Worm (Caenorhabditis elegans) whole organism, L1 larva: ENCODE results near the gene C45B11.6.

Experiments used
- C04F5.9 ChIP-seq: sonication (generic microtip); optimal IDR thresholded peaks from 2 replicates; lab custom pipeline; 2016; ENCODE audit warnings: missing genetic modification characterization, missing compliant biosample characterization
- C16A3.4 ChIP-seq: fragments of 150-350 bp; optimal IDR thresholded peaks from 2 replicates; lab custom pipeline; 2014; ENCODE audit warnings: missing biosample characterization, missing genetic modification characterization
- C34B4.2 ChIP-seq: sonication (generic microtip); optimal IDR thresholded peaks from 2 replicates; lab custom pipeline; 2017; ENCODE audit warnings: mild to moderate bottlenecking, missing genetic modification characterization, missing compliant biosample characterization
- F16B12.6 ChIP-seq: fragments of 150-350 bp; optimal IDR thresholded peaks from 2 replicates; lab custom pipeline; 2014; ENCODE audit warnings: missing biosample characterization, missing genetic modification characterization
- ama-1 ChIP-seq: fragments of 150-350 bp; optimal IDR thresholded peaks from 2 replicates; lab custom pipeline; 2014
- blmp-1 ChIP-seq: fragments of 150-350 bp; optimal IDR thresholded peaks from 2 replicates; lab custom pipeline; 2014; ENCODE audit warnings: missing biosample characterization, missing genetic modification characterization
- ceh-88 ChIP-seq: fragments of 200-800 bp; sonication (Bioruptor generic); IDR thresholded peaks from 2 replicates; pipeline ENCODE4 v1.3.6; 2022; ENCODE audit warnings: missing genetic modification characterization, missing compliant biosample characterization
- dpl-1 ChIP-seq, 3 experiments: fragments of 150-350 bp in 2 of 3; sonication (generic microtip) in 1 of 3; optimal IDR thresholded peaks; 2 replicates each; lab custom pipeline; 2014 to 2017; ENCODE audit warnings: missing biosample characterization in 3 of 3, missing genetic modification characterization in 3 of 3, missing genetic modification reagents in 3 of 3
- dsc-1 ChIP-seq: sonication (generic microtip); optimal IDR thresholded peaks from 2 replicates; lab custom pipeline; 2016; ENCODE audit warnings: mild to moderate bottlenecking, missing genetic modification characterization, missing compliant biosample characterization
- efl-1 ChIP-seq, 4 experiments: fragments of 150-350 bp; optimal IDR thresholded peaks in 3 of 4; peaks in 1 of 4; 1 replicate in 1 of 4; 2 replicates in 3 of 4; lab custom pipeline; 2014; ENCODE audit warnings: missing biosample characterization in 2 of 4, missing genetic modification characterization in 2 of 4, missing genetic modification reagents in 2 of 4
- egl-13 ChIP-seq: sonication (generic microtip); optimal IDR thresholded peaks from 2 replicates; lab custom pipeline; 2016; ENCODE audit warnings: missing genotype, missing genetic modification reagents, missing genetic modification characterization, missing compliant biosample characterization
- egl-27 ChIP-seq, 2 experiments: fragments of 150-350 bp in 1 of 2; sonication (generic microtip); optimal IDR thresholded peaks; 3 replicates each; lab custom pipeline; 2017 to 2018; ENCODE audit warnings: missing biosample characterization in 2 of 2, missing genetic modification characterization in 2 of 2, missing genetic modification reagents in 2 of 2
- elt-2 ChIP-seq: sonication (generic microtip); optimal IDR thresholded peaks from 2 replicates; lab custom pipeline; 2016; ENCODE audit warnings: missing genetic modification characterization, mild to moderate bottlenecking, inconsistent platforms, missing compliant biosample characterization, missing genetic modification reagents
- elt-3 ChIP-seq, 6 experiments: fragments of 150-350 bp in 1 of 6; sonication (generic microtip); optimal IDR thresholded peaks; 2 replicates each; lab custom pipeline; 2017 to 2018; ENCODE audit warnings: missing biosample characterization in 6 of 6, missing genetic modification characterization in 6 of 6, inconsistent platforms in 1 of 6
- fkh-10 ChIP-seq: sonication (generic microtip); optimal IDR thresholded peaks from 2 replicates; lab custom pipeline; 2017; ENCODE audit warnings: missing biosample characterization, missing genetic modification reagents, missing genetic modification characterization
- fkh-8 ChIP-seq: sonication (generic microtip); optimal IDR thresholded peaks from 2 replicates; lab custom pipeline; 2016; ENCODE audit warnings: mild to moderate bottlenecking, missing genetic modification characterization, missing compliant biosample characterization
- hpl-2 ChIP-seq: fragments of 150-350 bp; optimal IDR thresholded peaks from 2 replicates; lab custom pipeline; 2014; ENCODE audit warnings: missing biosample characterization, missing genetic modification reagents, missing genetic modification characterization
- isw-1 ChIP-seq: fragments of 200-800 bp; sonication (Bioruptor generic); IDR thresholded peaks from 2 replicates; pipeline ENCODE4 v1.3.6; 2022; ENCODE audit warnings: missing genetic modification characterization, missing compliant biosample characterization
- jun-1 ChIP-seq: fragments of 150-350 bp; optimal IDR thresholded peaks from 2 replicates; lab custom pipeline; 2014; ENCODE audit warnings: missing biosample characterization, missing genetic modification reagents, missing genetic modification characterization
- lin-14 ChIP-seq: fragments of 200-800 bp; sonication (Bioruptor generic); optimal IDR thresholded peaks from 2 replicates; lab custom pipeline; 2018; ENCODE audit warnings: mild to moderate bottlenecking, missing genetic modification characterization, moderate library complexity, missing compliant biosample characterization
- lin-35 ChIP-seq, 2 experiments: fragments of 150-350 bp; optimal IDR thresholded peaks; 2 replicates each; lab custom pipeline; 2014; ENCODE audit warnings: missing biosample characterization in 2 of 2, missing genetic modification characterization in 2 of 2, missing genetic modification reagents in 2 of 2
- mef-2 ChIP-seq: fragments of 150-350 bp; optimal IDR thresholded peaks from 2 replicates; lab custom pipeline; 2014; ENCODE audit warnings: missing biosample characterization, missing genetic modification characterization
- mep-1 ChIP-seq: fragments of 150-350 bp; optimal IDR thresholded peaks from 2 replicates; lab custom pipeline; 2014; ENCODE audit warnings: missing biosample characterization, missing genetic modification characterization
- nhr-11 ChIP-seq: fragments of 150-350 bp; optimal IDR thresholded peaks from 2 replicates; lab custom pipeline; 2014; ENCODE audit warnings: missing biosample characterization, missing genetic modification characterization
- nhr-19 ChIP-seq: fragments of 200-800 bp; sonication (Bioruptor generic); conservative IDR thresholded peaks from 2 replicates; pipeline ENCODE4 v1.3.6; 2022; ENCODE audit warnings: missing genetic modification characterization, missing compliant biosample characterization
- nhr-20 ChIP-seq: sonication (generic microtip); optimal IDR thresholded peaks from 2 replicates; lab custom pipeline; 2016; ENCODE audit warnings: mild to moderate bottlenecking, missing genetic modification characterization, missing compliant biosample characterization
- nhr-47 ChIP-seq: sonication (generic microtip); optimal IDR thresholded peaks from 2 replicates; lab custom pipeline; 2016; ENCODE audit warnings: mild to moderate bottlenecking, missing genetic modification characterization, moderate library complexity, missing compliant biosample characterization
- nhr-71 ChIP-seq: sonication (generic microtip); optimal IDR thresholded peaks from 2 replicates; lab custom pipeline; 2016; ENCODE audit warnings: mild to moderate bottlenecking, missing genetic modification characterization, moderate library complexity, missing compliant biosample characterization
- nhr-85 ChIP-seq: sonication (generic microtip); peaks from one replicate; lab custom pipeline; 2016; ENCODE audit warnings: missing genetic modification characterization, inconsistent platforms, missing compliant biosample characterization
- nhr-90 ChIP-seq: sonication (generic microtip); optimal IDR thresholded peaks from 2 replicates; lab custom pipeline; 2016; ENCODE audit warnings: mild to moderate bottlenecking, missing genetic modification characterization, missing compliant biosample characterization; ENCODE audit not compliant: poor library complexity
- pag-3 ChIP-seq: sonication (generic microtip); optimal IDR thresholded peaks from 2 replicates; lab custom pipeline; 2017; ENCODE audit warnings: missing genetic modification characterization, mild to moderate bottlenecking, missing compliant biosample characterization, antibody characterized with exemption, borderline replicate concordance; ENCODE audit not compliant: insufficient read depth
- pqm-1 ChIP-seq: sonication (generic microtip); optimal IDR thresholded peaks from 3 replicates; lab custom pipeline; 2017; ENCODE audit warnings: missing biosample characterization, missing genetic modification characterization
- sox-4 ChIP-seq: sonication (generic microtip); optimal IDR thresholded peaks from 2 replicates; lab custom pipeline; 2016; ENCODE audit warnings: missing genetic modification characterization, missing compliant biosample characterization
- sptf-1 ChIP-seq: fragments of 150-350 bp; optimal IDR thresholded peaks from 2 replicates; lab custom pipeline; 2014; ENCODE audit warnings: missing biosample characterization, missing genetic modification characterization
- tbx-2 ChIP-seq: sonication (generic microtip); optimal IDR thresholded peaks from 2 replicates; lab custom pipeline; 2016; ENCODE audit warnings: missing genetic modification characterization, missing compliant biosample characterization
- tlp-1 ChIP-seq: fragments of 150-350 bp; optimal IDR thresholded peaks from 2 replicates; lab custom pipeline; 2014; ENCODE audit warnings: missing biosample characterization, missing genetic modification characterization
- unc-130 ChIP-seq: fragments of 150-350 bp; optimal IDR thresholded peaks from 2 replicates; lab custom pipeline; 2017; ENCODE audit warnings: missing biosample characterization, missing genetic modification characterization, inconsistent platforms
- vab-15 ChIP-seq: sonication (generic microtip); optimal IDR thresholded peaks from 2 replicates; lab custom pipeline; 2017; ENCODE audit warnings: missing genotype, mild to moderate bottlenecking, missing genetic modification characterization, missing compliant biosample characterization

The C45B11.6 gene

DNA sequence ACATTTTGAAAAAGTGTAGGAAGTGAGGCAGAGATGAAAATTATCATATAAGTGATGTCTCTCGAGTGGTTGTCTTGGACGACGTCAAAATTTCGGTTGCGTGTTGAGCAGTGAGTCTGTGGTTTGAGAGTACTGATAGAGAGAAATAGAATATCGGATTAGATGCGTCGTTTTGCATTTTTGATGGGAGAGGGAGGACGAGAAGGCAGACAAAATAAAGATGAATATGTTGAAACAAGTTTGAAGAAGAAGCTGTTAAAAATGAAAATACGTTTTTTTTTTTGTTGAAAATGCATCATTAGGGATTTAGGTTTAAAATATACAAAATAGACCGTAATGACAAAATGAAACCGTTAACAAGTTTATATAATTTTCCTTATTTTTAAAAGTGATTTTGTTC is 19.2 kb downstream of the C45B11.6 start, which contains the start of gene T04C12.9:
T04C12.9 (minus strand) TSS at position 101 of the 400 bp plus-strand sequence.
- TF ChIP-seq nhr-11 (no peak), ceh-88 (no peak), egl-27 (tag; optimal IDR thresholded peaks at IDR 0.05; lab: Kevin White, UChicago) (no peak), nhr-47 (tag; lab: Kevin White, UChicago) (no peak), isw-1 (GFP tag; lab: Robert Waterston, UW) (no peak), sptf-1 (tag; lab: Kevin White, UChicago) (no peak), F16B12.6 (tag; lab: Kevin White, UChicago) (no peak), C04F5.9 (tag; lab: Kevin White, UChicago) (no peak), vab-15 (no peak), hpl-2 (GFP tag; lab: Kevin White, UChicago) (no peak), ama-1 (lab: Kevin White, UChicago) (no peak), fkh-10 (GFP tag; lab: Kevin White, UChicago) (no peak)
- TF ChIP-seq, all 84 proteins: peak for 0

DNA sequence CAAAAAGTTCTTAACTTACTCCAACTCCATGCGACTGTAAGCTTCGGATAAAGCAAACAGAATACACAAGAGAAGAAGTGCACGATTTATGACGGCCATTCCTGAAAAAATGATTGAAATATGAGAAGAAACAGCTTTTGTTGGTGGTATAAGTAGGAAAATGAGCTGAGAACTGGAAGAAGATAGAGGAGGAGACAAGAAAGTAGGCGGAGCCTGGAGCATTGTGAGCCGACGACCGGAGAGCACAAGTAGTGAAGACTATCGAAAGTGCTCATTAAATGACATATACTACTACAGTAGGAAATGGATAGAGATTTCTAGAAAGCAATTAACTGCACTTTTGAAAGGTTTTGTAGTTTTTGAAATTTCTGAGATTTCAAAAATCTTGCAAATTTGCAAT is 21.6 kb downstream of the C45B11.6 start, which contains the start of gene nlp-80:
nlp-80 (minus strand) TSS at position 101 of the 400 bp plus-strand sequence.
- TF ChIP-seq tbx-2 (tag; lab: Kevin White, UChicago): no peak
- no peak for TF ChIP-seq ceh-88
- peak; percentile 6 for TF ChIP-seq fkh-8
- no peak for TF ChIP-seq nhr-20 (tag; lab: Kevin White, UChicago)

DNA sequence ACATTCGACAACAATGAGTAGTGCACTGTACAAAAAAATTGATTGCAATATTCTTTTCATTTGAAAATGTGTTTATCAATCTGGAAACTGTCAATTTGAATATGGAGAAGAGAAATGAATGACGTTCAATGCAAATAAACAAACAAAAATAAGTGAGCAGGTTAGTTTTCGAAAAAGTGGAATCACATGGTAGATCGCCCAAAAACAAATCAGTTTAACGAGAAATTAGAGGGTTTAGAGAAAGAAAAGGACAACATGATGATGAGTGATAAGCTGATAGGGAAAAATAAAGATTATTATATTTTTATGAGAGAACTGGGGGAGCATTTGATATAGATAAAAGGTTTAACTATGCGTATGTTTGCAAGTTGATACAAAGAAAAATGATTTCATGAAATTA is 25.4 kb downstream of the C45B11.6 start, which contains the start of gene T04C12.8:
T04C12.8 (minus strand) TSS at position 82 of the 400 bp plus-strand sequence.
- TF ChIP-seq tlp-1 (tag; lab: Kevin White, UChicago): peak; percentile 48
- TF ChIP-seq jun-1: peak; percentile 48
- TF ChIP-seq blmp-1 (tag; lab: Kevin White, UChicago): peak; percentile 3
- TF ChIP-seq fkh-10 (GFP tag; lab: Kevin White, UChicago): no peak
- no peak for TF ChIP-seq dpl-1 (GFP tag; optimal IDR thresholded peaks at IDR 0.05; lab: Kevin White, UChicago)
- no peak for TF ChIP-seq hpl-2 (GFP tag; lab: Kevin White, UChicago)
- TF ChIP-seq vab-15: no peak
- TF ChIP-seq lin-35 (GFP tag; optimal IDR thresholded peaks at IDR 0.05; lab: Kevin White, UChicago): peak in 1 of 2 experiments; percentile 41
- TF ChIP-seq efl-1 (optimal IDR thresholded peaks at IDR 0.05; lab: Kevin White, UChicago): no peak
- peak in 1 of 2 experiments; percentile 27 for TF ChIP-seq efl-1 (GFP tag; optimal IDR thresholded peaks at IDR 0.05 in 1 of 2; lab: Kevin White, UChicago)
- peak; percentile 28 for TF ChIP-seq nhr-85
- peak; percentile 78 for TF ChIP-seq dsc-1 (tag; lab: Kevin White, UChicago)
- peak; percentile 49 for TF ChIP-seq lin-14 (GFP tag; lab: Kevin White, UChicago)
- 0 out of 2 replicates have a peak, but pooled peaks have one; percentile 10 for TF ChIP-seq nhr-19 (GFP tag; lab: Robert Waterston, UW)
- TF ChIP-seq C34B4.2: no peak
- TF ChIP-seq elt-2 (tag; lab: Kevin White, UChicago): peak; percentile 98
- peak; percentile 23 for TF ChIP-seq egl-13 (tag; lab: Kevin White, UChicago)
- TF ChIP-seq nhr-47 (tag; lab: Kevin White, UChicago): peak; percentile 5
- no peak for TF ChIP-seq unc-130 (tag; lab: Kevin White, UChicago)
- peak in 1 of 6 experiments; percentile 4 for TF ChIP-seq elt-3 (tag; optimal IDR thresholded peaks at IDR 0.05; lab: Kevin White, UChicago)
- no peak for TF ChIP-seq pag-3 (tag; lab: Kevin White, UChicago)
- no peak for TF ChIP-seq sox-4 (tag; lab: Kevin White, UChicago)
- peak; percentile 24 for TF ChIP-seq pqm-1 (tag; lab: Kevin White, UChicago)
- peak; percentile 35 for TF ChIP-seq nhr-90 (tag; lab: Kevin White, UChicago)
- TF ChIP-seq nhr-20 (tag; lab: Kevin White, UChicago): peak; percentile 25
- TF ChIP-seq nhr-71: peak; percentile 51
- no peak for TF ChIP-seq mef-2 (tag; lab: Kevin White, UChicago)
- TF ChIP-seq C16A3.4 (tag; lab: Kevin White, UChicago): no peak
- no peak for TF ChIP-seq mep-1 (tag; lab: Kevin White, UChicago)
